Worm (Caenorhabditis elegans) whole organism, L3 larva: ENCODE measurements around the gene F46C5.4.

Experiments used
- ZK546.5 ChIP-seq: sonication (generic microtip); optimal IDR thresholded peaks from 2 replicates; lab custom pipeline; 2017; ENCODE audit warnings: missing biosample characterization, missing genetic modification characterization
- aly-2 ChIP-seq: fragments of 150-350 bp; optimal IDR thresholded peaks from 2 replicates; lab custom pipeline; 2014; ENCODE audit warnings: missing biosample characterization, missing genetic modification characterization
- ama-1 ChIP-seq: fragments of 150-350 bp; optimal IDR thresholded peaks from 2 replicates; lab custom pipeline; 2018
- elt-2 ChIP-seq: sonication (generic microtip); optimal IDR thresholded peaks from 2 replicates; lab custom pipeline; 2016; ENCODE audit warnings: missing genetic modification reagents, mild to moderate bottlenecking, missing genetic modification characterization, missing compliant biosample characterization
- fos-1 ChIP-seq: fragments of 150-350 bp; optimal IDR thresholded peaks from 2 replicates; lab custom pipeline; 2014; ENCODE audit warnings: missing biosample characterization, missing genetic modification characterization
- lin-39 ChIP-seq: fragments of 150-350 bp; optimal IDR thresholded peaks from 2 replicates; lab custom pipeline; 2018; ENCODE audit warnings: missing biosample characterization, missing genetic modification reagents, missing genetic modification characterization
- mml-1 ChIP-seq: fragments of 150-350 bp; sonication (generic microtip); optimal IDR thresholded peaks from 3 replicates; lab custom pipeline; 2014; ENCODE audit warnings: missing biosample characterization, missing genetic modification characterization
- nhr-12 ChIP-seq: fragments of 150-350 bp; optimal IDR thresholded peaks from 2 replicates; lab custom pipeline; 2014; ENCODE audit warnings: missing biosample characterization, missing genetic modification characterization
- nhr-25 ChIP-seq: sonication (generic microtip); optimal IDR thresholded peaks from 2 replicates; lab custom pipeline; 2017; ENCODE audit warnings: missing biosample characterization, missing genetic modification characterization
- nhr-77 ChIP-seq: fragments of 150-350 bp; optimal IDR thresholded peaks from 2 replicates; lab custom pipeline; 2014; ENCODE audit warnings: missing biosample characterization, missing genetic modification characterization
- pha-4 ChIP-seq: fragments of 150-350 bp; optimal IDR thresholded peaks from 2 replicates; lab custom pipeline; 2014; ENCODE audit warnings: missing biosample characterization, missing genetic modification reagents, missing genetic modification characterization
- zag-1 ChIP-seq: fragments of 150-350 bp; optimal IDR thresholded peaks from 2 replicates; lab custom pipeline; 2014; ENCODE audit warnings: missing biosample characterization, missing genetic modification characterization

DNA sequence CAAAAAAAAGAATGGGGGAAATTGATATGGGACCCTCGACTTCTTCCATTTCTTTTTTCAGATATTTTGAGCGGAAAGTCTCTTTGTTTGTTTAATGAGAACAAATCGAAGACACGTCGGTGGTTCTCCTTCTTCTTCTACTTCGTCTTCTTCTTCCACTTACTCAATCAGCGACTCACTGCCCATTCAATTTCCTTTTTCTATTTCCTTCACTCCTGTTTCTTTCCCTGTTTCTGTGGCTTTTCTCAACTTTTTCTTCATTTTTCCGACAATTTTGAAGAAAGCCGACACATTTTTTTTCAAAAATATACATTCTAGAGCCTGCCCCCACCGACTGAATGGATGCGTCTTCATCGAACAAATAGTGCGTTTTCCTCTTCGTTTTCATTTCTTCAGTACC lies at the start of gene F46C5.4:
- TF ChIP-seq pha-4 (tag; lab: Kevin White, UChicago): no peak
- TF ChIP-seq ama-1 (lab: Kevin White, UChicago): no peak
- no peak for TF ChIP-seq zag-1
- no peak for TF ChIP-seq nhr-77
- TF ChIP-seq nhr-12 (tag; lab: Kevin White, UChicago): no peak
- no peak for TF ChIP-seq elt-2 (tag; lab: Kevin White, UChicago)
- no peak for TF ChIP-seq ZK546.5 (tag; lab: Kevin White, UChicago)
- no peak for TF ChIP-seq fos-1 (tag; lab: Kevin White, UChicago)
- no peak for TF ChIP-seq lin-39
- TF ChIP-seq nhr-25: no peak
- TF ChIP-seq aly-2 (tag; lab: Kevin White, UChicago): no peak
- no peak for TF ChIP-seq mml-1
